Worm (Caenorhabditis elegans): ENCODE results near the gene T16G1.18.

Gene T16G1.18

ce11 chrV:12953702-12954101, 2.6 kb downstream of the T16G1.18 start, which contains the start of gene eif-3.K:
eif-3.K (plus strand) TSS chrV:12954002.
- TF ChIP-seq ztf-11 (tag; optimal IDR thresholded peaks at IDR 0.05) = no peak
- no peak for TF ChIP-seq dmd-4 (tag; optimal IDR thresholded peaks at IDR 0.05)
- no peak for TF ChIP-seq nhr-10 (tag; optimal IDR thresholded peaks at IDR 0.05)
- no peak for TF ChIP-seq peb-1 (tag; optimal IDR thresholded peaks at IDR 0.05)
- TF ChIP-seq mdl-1 (tag; optimal IDR thresholded peaks at IDR 0.05) = no peak
- no peak for TF ChIP-seq lsy-2 (tag; optimal IDR thresholded peaks at IDR 0.05)
- no peak for TF ChIP-seq sma-3 (GFP tag; optimal IDR thresholded peaks at IDR 0.05)
- no peak for TF ChIP-seq mbf-1 (tag; optimal IDR thresholded peaks at IDR 0.05)
- TF ChIP-seq alr-1 (tag; optimal IDR thresholded peaks at IDR 0.05) = no peak
- no peak for TF ChIP-seq elt-3 (tag; optimal IDR thresholded peaks at IDR 0.05)
- TF ChIP-seq nhr-6 (tag; optimal IDR thresholded peaks at IDR 0.05) = no peak
- no peak for TF ChIP-seq unc-62 (GFP tag; optimal IDR thresholded peaks at IDR 0.05)
- TF ChIP-seq unc-39 (tag; optimal IDR thresholded peaks at IDR 0.05) = no peak

ce11 chrV:12954261-12954660, 3.2 kb downstream of the T16G1.18 start:
- no peak for TF ChIP-seq sma-9 (GFP tag; optimal IDR thresholded peaks at IDR 0.05)
- no peak for TF ChIP-seq sma-9 (tag; optimal IDR thresholded peaks at IDR 0.05)
- TF ChIP-seq lsy-2 (tag; optimal IDR thresholded peaks at IDR 0.05) = no peak
- TF ChIP-seq crh-2 (tag; optimal IDR thresholded peaks at IDR 0.05) = no peak
- no peak for TF ChIP-seq unc-62 (GFP tag; optimal IDR thresholded peaks at IDR 0.05)
- TF ChIP-seq C34F6.9 (tag; optimal IDR thresholded peaks at IDR 0.05) = no peak
- TF ChIP-seq alr-1 (tag; optimal IDR thresholded peaks at IDR 0.05) = no peak
- no peak for TF ChIP-seq zag-1 (tag; optimal IDR thresholded peaks at IDR 0.05)
- no peak for TF ChIP-seq unc-39 (tag; optimal IDR thresholded peaks at IDR 0.05)

DNA sequence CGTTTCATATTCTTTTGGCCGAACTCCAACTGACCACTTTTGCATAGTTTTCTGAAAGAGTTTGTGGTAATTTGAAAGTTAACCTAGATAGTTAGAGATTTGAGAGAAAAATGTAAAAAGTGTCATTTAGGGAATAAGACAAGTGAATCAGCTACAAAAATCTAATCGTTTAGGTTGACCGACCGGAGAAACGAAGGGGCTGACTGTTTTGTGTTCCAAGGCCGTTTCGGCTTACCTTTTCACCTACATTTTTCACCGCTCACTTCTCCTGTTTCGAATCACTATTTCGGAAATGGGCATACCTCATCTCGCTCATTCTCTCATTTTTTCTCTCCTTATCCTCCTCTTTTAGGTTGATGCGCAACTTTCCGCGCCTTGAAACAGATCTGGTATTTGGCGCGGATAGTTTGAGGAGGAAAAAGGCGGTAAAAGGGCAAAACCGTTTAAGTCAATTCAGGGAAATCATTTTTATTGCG, 10.0 kb downstream of the T16G1.18 start, which contains the start of gene mpst-7:
mpst-7 (minus strand) TSS at position 51 of the 476 bp plus-strand sequence.
- peak; percentile 35 for TF ChIP-seq fos-1 (tag; optimal IDR thresholded peaks at IDR 0.05)
- TF ChIP-seq nhr-25 (tag; optimal IDR thresholded peaks at IDR 0.05) = peak; percentile 20
- no peak for TF ChIP-seq zag-1 (tag; optimal IDR thresholded peaks at IDR 0.05)

- no peak for TF ChIP-seq F13H6.1 (tag; optimal IDR thresholded peaks at IDR 0.05)
- peak; percentile 6 for TF ChIP-seq fos-1 (tag; optimal IDR thresholded peaks at IDR 0.05)
- no peak for TF ChIP-seq elt-1 (tag; optimal IDR thresholded peaks at IDR 0.05)
- TF ChIP-seq Y55F3AM.14 (GFP tag; optimal IDR thresholded peaks at IDR 0.05) = no peak
- peak; percentile 34 for TF ChIP-seq nhr-25 (tag; optimal IDR thresholded peaks at IDR 0.05)
- peak; percentile 96 for TF ChIP-seq nhr-129 (tag; optimal IDR thresholded peaks at IDR 0.05)
- no peak for TF ChIP-seq ama-1 (optimal IDR thresholded peaks at IDR 0.05)
- TF ChIP-seq crh-2 (tag; optimal IDR thresholded peaks at IDR 0.05) = peak; percentile 3
- TF ChIP-seq nhr-12 (tag; optimal IDR thresholded peaks at IDR 0.05) = no peak
- no peak for TF ChIP-seq nhr-6 (tag; optimal IDR thresholded peaks at IDR 0.05)
- peak in 1 of 2 experiments; percentile 33 for TF ChIP-seq lsy-2 (tag; optimal IDR thresholded peaks at IDR 0.05)
- TF ChIP-seq mdl-1 (tag; optimal IDR thresholded peaks at IDR 0.05) = no peak
- TF ChIP-seq nhr-77 (tag; optimal IDR thresholded peaks at IDR 0.05) = no peak
Observed at ce11 chrV:12963192-12963591, 12.1 kb downstream of the T16G1.18 start, which contains the start of gene hrg-9. hrg-9 (minus strand) TSS chrV:12963343.

- TF ChIP-seq nhr-129 (tag; optimal IDR thresholded peaks at IDR 0.05) = no peak
- TF ChIP-seq gmeb-1 (tag; optimal IDR thresholded peaks at IDR 0.05) = no peak
Observed at ce11 chrV:12964076-12964475, 13.0 kb downstream of the T16G1.18 start, which contains the start of gene srd-35. srd-35 (plus strand) TSS chrV:12964376.

ce11 chrV:12967110-12967509, 16.0 kb downstream of the T16G1.18 start, which contains the start of gene R186.3:
R186.3 (minus strand) TSS chrV:12967210.
- no peak for TF ChIP-seq R02D3.7 (tag; optimal IDR thresholded peaks at IDR 0.05)
- no peak for TF ChIP-seq nhr-23 (tag; optimal IDR thresholded peaks at IDR 0.05)
- no peak for TF ChIP-seq lin-13 (GFP tag; optimal IDR thresholded peaks at IDR 0.05)
- no peak for TF ChIP-seq nhr-21 (tag; optimal IDR thresholded peaks at IDR 0.05)
- no peak for TF ChIP-seq unc-55 (GFP tag; optimal IDR thresholded peaks at IDR 0.05)
- TF ChIP-seq blmp-1 (tag; optimal IDR thresholded peaks at IDR 0.05; ENCODE audit: insufficient read depth) = no peak
- TF ChIP-seq C34F6.9 (tag; optimal IDR thresholded peaks at IDR 0.05) = no peak

Data from whole organism, L2 larva.